Worm (Caenorhabditis elegans): Measurements from ENCODE around the gene lron-3.
A peak's percentile ranks its signal among the peaks of the same experiment; 100 is the strongest.

- TF ChIP-seq egl-27 (tag; optimal IDR thresholded peaks at IDR 0.05) = no peak
- no peak for TF ChIP-seq ama-1 (optimal IDR thresholded peaks at IDR 0.05)
- no peak for TF ChIP-seq nhr-76 (tag; optimal IDR thresholded peaks at IDR 0.05)
- TF ChIP-seq nhr-12 (tag; optimal IDR thresholded peaks at IDR 0.05) = no peak
- no peak for TF ChIP-seq ceh-28 (tag; optimal IDR thresholded peaks at IDR 0.05)
- no peak for TF ChIP-seq fkh-10 (GFP tag; optimal IDR thresholded peaks at IDR 0.05)
- TF ChIP-seq lin-15B (tag; optimal IDR thresholded peaks at IDR 0.05) = no peak
- TF ChIP-seq lin-39 (tag; optimal IDR thresholded peaks at IDR 0.05) = peak; percentile 2
- no peak for TF ChIP-seq jun-1 (tag; optimal IDR thresholded peaks at IDR 0.05)
- TF ChIP-seq unc-62 (GFP tag; optimal IDR thresholded peaks at IDR 0.05) = no peak
- no peak for TF ChIP-seq eor-1 (tag; optimal IDR thresholded peaks at IDR 0.05)
These were observed 2.2 kb downstream of the lron-3 start for ce11 chrX:15555529-15555928.
